Fruit fly (Drosophila melanogaster): Measurements from ENCODE around the gene I-t.

The I-t gene

dm6 chr3R:11696209-11696608 lies 7.6 kb upstream of the I-t start, which contains the start of gene CG14717:
TSS of gene CG14717 (plus strand) at chr3R:11696509.
- TF ChIP-seq CG14711 (tag; optimal IDR thresholded peaks at IDR 0.05) (no peak), cic (GFP tag; optimal IDR thresholded peaks at IDR 0.05) (no peak), CG11617 (GFP tag; optimal IDR thresholded peaks at IDR 0.05) (no peak), ovo (GFP tag; optimal IDR thresholded peaks at IDR 0.05) (no peak), Hr96 (GFP tag; optimal IDR thresholded peaks at IDR 0.05) (no peak), Crg-1 (GFP tag; optimal IDR thresholded peaks at IDR 0.05) (no peak), tj (GFP tag; optimal IDR thresholded peaks at IDR 0.05) (no peak), Mnt (GFP tag; optimal IDR thresholded peaks at IDR 0.05) (no peak), Clk (GFP tag; optimal IDR thresholded peaks at IDR 0.05) (no peak), pad (GFP tag; optimal IDR thresholded peaks at IDR 0.05) (no peak), toe (GFP tag; optimal IDR thresholded peaks at IDR 0.05) (no peak), kay (GFP tag; ENCODE audit: borderline replicate concordance) (no peak), CG1620 (GFP tag; optimal IDR thresholded peaks at IDR 0.05) (no peak), CG5204 (GFP tag; optimal IDR thresholded peaks at IDR 0.05) (no peak), CG33017 (tag; optimal IDR thresholded peaks at IDR 0.05) (no peak)

dm6 chr3R:11700314-11700713 lies 3.5 kb upstream of the I-t start, which contains the start of gene CG14718:
TSS of gene CG14718 (plus strand) at chr3R:11700614.
- no peak for TF ChIP-seq CG11617 (GFP tag; optimal IDR thresholded peaks at IDR 0.05)
- TF ChIP-seq Crg-1 (GFP tag; optimal IDR thresholded peaks at IDR 0.05) = no peak
- no peak for TF ChIP-seq CG12768 (GFP tag; optimal IDR thresholded peaks at IDR 0.05)
- TF ChIP-seq CG14711 (tag; optimal IDR thresholded peaks at IDR 0.05) = no peak
- TF ChIP-seq CG7101 (tag; optimal IDR thresholded peaks at IDR 0.05) = no peak
- TF ChIP-seq kay (GFP tag; ENCODE audit: borderline replicate concordance) = no peak
- TF ChIP-seq Hr96 (GFP tag; optimal IDR thresholded peaks at IDR 0.05) = no peak
- no peak for TF ChIP-seq Mnt (GFP tag; optimal IDR thresholded peaks at IDR 0.05)
- no peak for TF ChIP-seq cnc (optimal IDR thresholded peaks at IDR 0.05)
- TF ChIP-seq bab1 (GFP tag; optimal IDR thresholded peaks at IDR 0.05) = no peak

- TF ChIP-seq Mnt (GFP tag; optimal IDR thresholded peaks at IDR 0.05) (no peak), ovo (GFP tag; optimal IDR thresholded peaks at IDR 0.05) (no peak), cnc (optimal IDR thresholded peaks at IDR 0.05) (no peak), pad (GFP tag; optimal IDR thresholded peaks at IDR 0.05) (no peak), toe (GFP tag; optimal IDR thresholded peaks at IDR 0.05) (no peak), bab1 (GFP tag; optimal IDR thresholded peaks at IDR 0.05) (no peak), CG7045 (GFP tag; optimal IDR thresholded peaks at IDR 0.05) (no peak), CG12768 (GFP tag; optimal IDR thresholded peaks at IDR 0.05) (no peak), tj (GFP tag; optimal IDR thresholded peaks at IDR 0.05) (no peak), Clk (GFP tag; optimal IDR thresholded peaks at IDR 0.05) (no peak), CG5204 (GFP tag; optimal IDR thresholded peaks at IDR 0.05) (no peak), CG11617 (GFP tag; optimal IDR thresholded peaks at IDR 0.05) (no peak), CG33017 (tag; optimal IDR thresholded peaks at IDR 0.05) (no peak), CG1620 (GFP tag; optimal IDR thresholded peaks at IDR 0.05) (no peak), CG14711 (tag; optimal IDR thresholded peaks at IDR 0.05) (no peak), Crg-1 (GFP tag; optimal IDR thresholded peaks at IDR 0.05) (no peak)
Measured at dm6 chr3R:11711376-11711775, 7.5 kb downstream of the I-t start, which contains the start of gene CG14720. TSS of gene CG14720 (plus strand) at chr3R:11711676.

dm6 chr3R:11721593-11721992 lies 17.8 kb downstream of the I-t start, which contains the start of gene CG12594:
TSS of gene CG12594 (plus strand) at chr3R:11721734.
- TF ChIP-seq tj (GFP tag; optimal IDR thresholded peaks at IDR 0.05) (no peak), Crg-1 (GFP tag; optimal IDR thresholded peaks at IDR 0.05) (no peak), kay (GFP tag; ENCODE audit: borderline replicate concordance) (no peak), Mnt (GFP tag; optimal IDR thresholded peaks at IDR 0.05) (no peak), Hr96 (GFP tag; optimal IDR thresholded peaks at IDR 0.05) (no peak), CG14711 (tag; optimal IDR thresholded peaks at IDR 0.05) (no peak), CG1620 (GFP tag; optimal IDR thresholded peaks at IDR 0.05) (no peak), CG33017 (tag; optimal IDR thresholded peaks at IDR 0.05) (no peak), CG5204 (GFP tag; optimal IDR thresholded peaks at IDR 0.05) (no peak), toe (GFP tag; optimal IDR thresholded peaks at IDR 0.05) (no peak), ovo (GFP tag; optimal IDR thresholded peaks at IDR 0.05) (no peak), CG7045 (GFP tag; optimal IDR thresholded peaks at IDR 0.05) (no peak), Clk (GFP tag; optimal IDR thresholded peaks at IDR 0.05) (no peak), bab1 (GFP tag; optimal IDR thresholded peaks at IDR 0.05) (no peak), pad (GFP tag; optimal IDR thresholded peaks at IDR 0.05) (no peak), cnc (optimal IDR thresholded peaks at IDR 0.05) (no peak), CG11617 (GFP tag; optimal IDR thresholded peaks at IDR 0.05) (no peak)

dm6 chr3R:11735337-11735736 lies 31.5 kb downstream of the I-t start, which contains the start of gene CG14721:
TSS of gene CG14721 (plus strand) at chr3R:11735447.
- TF ChIP-seq CG14711 (tag; optimal IDR thresholded peaks at IDR 0.05) (peak; percentile 7), cic (GFP tag; optimal IDR thresholded peaks at IDR 0.05) (no peak), CG7045 (GFP tag; optimal IDR thresholded peaks at IDR 0.05) (peak; percentile 4), CG11617 (GFP tag; optimal IDR thresholded peaks at IDR 0.05) (peak; percentile 14), kay (GFP tag; ENCODE audit: borderline replicate concordance) (no peak), CG1620 (GFP tag; optimal IDR thresholded peaks at IDR 0.05) (peak; percentile 5), bab1 (GFP tag; optimal IDR thresholded peaks at IDR 0.05) (peak; percentile 61), Mnt (GFP tag; optimal IDR thresholded peaks at IDR 0.05) (peak; percentile 50), toe (GFP tag; optimal IDR thresholded peaks at IDR 0.05) (no peak)

dm6 chr3R:11741730-11742203 lies 37.9 kb downstream of the I-t start, which contains the start of the genes Blm and CG14722:
TSS of gene Blm (minus strand) at chr3R:11741783.
TSS of gene CG14722 (plus strand) at chr3R:11741890.
- TF ChIP-seq pad (GFP tag; optimal IDR thresholded peaks at IDR 0.05) = no peak
- TF ChIP-seq CG1620 (GFP tag; optimal IDR thresholded peaks at IDR 0.05) = peak; percentile 28
- TF ChIP-seq CG14711 (tag; optimal IDR thresholded peaks at IDR 0.05) = peak; percentile 28
- TF ChIP-seq Hr96 (GFP tag; optimal IDR thresholded peaks at IDR 0.05) = no peak
- TF ChIP-seq cic (GFP tag; optimal IDR thresholded peaks at IDR 0.05) = no peak
- peak; percentile 64 for TF ChIP-seq Mnt (GFP tag; optimal IDR thresholded peaks at IDR 0.05)
- TF ChIP-seq CG11617 (GFP tag; optimal IDR thresholded peaks at IDR 0.05) = peak; percentile 10
- peak; percentile 60 for TF ChIP-seq bab1 (GFP tag; optimal IDR thresholded peaks at IDR 0.05)
